Worm (Caenorhabditis elegans) whole organism, L1 larva: ENCODE results near the gene haly-1.

ENCODE experiments used
- ceh-8 ChIP-seq: fragments of 200-800 bp; sonication (Bioruptor generic); optimal IDR thresholded peaks from 2 replicates; lab custom pipeline; 2018; ENCODE audit warnings: mild to moderate bottlenecking, missing genetic modification characterization, moderate library complexity, missing compliant biosample characterization
- ceh-88 ChIP-seq: fragments of 200-800 bp; sonication (Bioruptor generic); IDR thresholded peaks from 2 replicates; pipeline ENCODE4 v1.3.6; 2022; ENCODE audit warnings: missing genetic modification characterization, missing compliant biosample characterization
- lin-13 ChIP-seq: fragments of 150-350 bp; optimal IDR thresholded peaks from 2 replicates; lab custom pipeline; 2014; ENCODE audit warnings: missing biosample characterization, missing genetic modification reagents, missing genetic modification characterization
- nhr-28 ChIP-seq: fragments of 150-350 bp; optimal IDR thresholded peaks from 2 replicates; lab custom pipeline; 2014; ENCODE audit warnings: missing biosample characterization, missing genetic modification characterization
- pax-3 ChIP-seq: fragments of 200-800 bp; sonication (Bioruptor generic); optimal IDR thresholded peaks from 2 replicates; lab custom pipeline; 2018; ENCODE audit warnings: mild to moderate bottlenecking, missing genetic modification characterization, moderate library complexity, missing compliant biosample characterization

ce11 chrX:10909661-10910060, 13.3 kb upstream of the haly-1 start:
- TF ChIP-seq nhr-28 (tag; lab: Kevin White, UChicago) (no peak), ceh-8 (GFP tag; lab: Kevin White, UChicago) (no peak), lin-13 (GFP tag; lab: Kevin White, UChicago) (no peak), pax-3 (tag; lab: Kevin White, UChicago) (no peak), ceh-88 (GFP tag; lab: Robert Waterston, UW) (no peak)
